Fruit fly (Drosophila melanogaster): Measurements from ENCODE around the gene CG13926.
A peak's percentile ranks its signal among the peaks of the same experiment; 100 is the strongest.

The CG13926 gene

dm6 chr3L:1569162-1569965 is 48.6 kb downstream of the CG13926 start, which contains the start of gene Tmep (continued):
- TF ChIP-seq CG30431 (GFP tag; optimal IDR thresholded peaks at IDR 0.05) = no peak
- TF ChIP-seq prd (optimal IDR thresholded peaks at IDR 0.05) = no peak
- TF ChIP-seq prd (GFP tag; IDR thresholded peaks at IDR 0.05) = no peak
- no peak for TF ChIP-seq CrebB (tag; optimal IDR thresholded peaks at IDR 0.05)
- no peak for TF ChIP-seq crp (GFP tag; optimal IDR thresholded peaks at IDR 0.05)
- TF ChIP-seq chinmo (GFP tag; IDR thresholded peaks at IDR 0.05; ENCODE audit: partially characterized antibody) = peak; percentile 72; the same call in 2 of the 4 replicates
- no peak for TF ChIP-seq Hmr (GFP tag; optimal IDR thresholded peaks at IDR 0.05)
- no peak for TF ChIP-seq nerfin-1 (tag; optimal IDR thresholded peaks at IDR 0.05)
- no peak for TF ChIP-seq CG4820 (GFP tag; optimal IDR thresholded peaks at IDR 0.05)
- peak; percentile 28 for TF ChIP-seq mirr (GFP tag; optimal IDR thresholded peaks at IDR 0.05)
- no peak for TF ChIP-seq nau (GFP tag; optimal IDR thresholded peaks at IDR 0.05)
- TF ChIP-seq kni (GFP tag; optimal IDR thresholded peaks at IDR 0.05) = peak; percentile 42

- TF ChIP-seq CG18011 (GFP tag; optimal IDR thresholded peaks at IDR 0.05) (no peak), ash1 (GFP tag; optimal IDR thresholded peaks at IDR 0.05) (no peak), CG10654 (GFP tag; optimal IDR thresholded peaks at IDR 0.05) (no peak), D (optimal IDR thresholded peaks at IDR 0.05) (no peak), D (GFP tag; optimal IDR thresholded peaks at IDR 0.05) (no peak), aop (GFP tag; IDR thresholded peaks at IDR 0.05) (no peak), CG11456 (GFP tag; IDR thresholded peaks at IDR 0.05) (no peak; the same call in 2 of the 3 replicates), CG1647 (GFP tag; optimal IDR thresholded peaks at IDR 0.05) (no peak), CG31365 (tag; optimal IDR thresholded peaks at IDR 0.05) (no peak), dmrt11E (tag; optimal IDR thresholded peaks at IDR 0.05) (peak; percentile 32), phol (tag; optimal IDR thresholded peaks at IDR 0.05) (peak; percentile 99), Adf1 (GFP tag; IDR thresholded peaks at IDR 0.05) (no peak), lab (GFP tag; optimal IDR thresholded peaks at IDR 0.05) (peak; percentile 42), CG10274 (GFP tag; optimal IDR thresholded peaks at IDR 0.05) (no peak), cad (GFP tag; optimal IDR thresholded peaks at IDR 0.05) (no peak), lilli (GFP tag; optimal IDR thresholded peaks at IDR 0.05) (peak; percentile 25), CG9797 (GFP tag; optimal IDR thresholded peaks at IDR 0.05) (peak; percentile 66), Poxn (GFP tag; IDR thresholded peaks at IDR 0.05) (no peak), btn (GFP tag; optimal IDR thresholded peaks at IDR 0.05) (no peak), ase (GFP tag; IDR thresholded peaks at IDR 0.05) (0 out of 3 replicates have a peak, but pooled peaks have one; percentile 23), tin (GFP tag; optimal IDR thresholded peaks at IDR 0.05) (peak; percentile 8), run (tag; optimal IDR thresholded peaks at IDR 0.05) (no peak), CG4424 (GFP tag; optimal IDR thresholded peaks at IDR 0.05) (peak; percentile 36), unc-4 (GFP tag; IDR thresholded peaks at IDR 0.05; ENCODE audit: partially characterized antibody) (peak; percentile 46; the same call in 1 of the 2 replicates), Dek (tag; optimal IDR thresholded peaks at IDR 0.05) (no peak), tgo (GFP tag; IDR thresholded peaks at IDR 0.05) (peak; percentile 53; the same call in 2 of the 3 replicates), pho (GFP tag; optimal IDR thresholded peaks at IDR 0.05) (no peak), gro (GFP tag; optimal IDR thresholded peaks at IDR 0.05) (no peak), p53 (GFP tag; optimal IDR thresholded peaks at IDR 0.05) (no peak), CG8944 (GFP tag; optimal IDR thresholded peaks at IDR 0.05) (peak; percentile 2), CG16863 (GFP tag; optimal IDR thresholded peaks at IDR 0.05) (no peak), nom (GFP tag; optimal IDR thresholded peaks at IDR 0.05) (peak; percentile 72), hkb (optimal IDR thresholded peaks at IDR 0.05) (no peak), hkb (GFP tag; IDR thresholded peaks at IDR 0.05) (0 out of 2 replicates have a peak, but pooled peaks have one; percentile 24)
Observed at dm6 chr3L:1568225-1569161, 49.5 kb downstream of the CG13926 start, which contains the start of gene CG7879. Gene CG7879 (minus strand): TSS chr3L:1568608.
